Fruit fly (Drosophila melanogaster) whole organism, embryonic: Measurements from ENCODE around the gene Rbfox1.

Experiments used
- Ada2b ChIP-seq: fragments of 200-800 bp; sonication (Bioruptor generic); IDR thresholded peaks from 2 replicates; pipeline ENCODE4 v1.3.6; 2022; ENCODE audit warnings: missing biosample characterization, missing genetic modification characterization
- Aef1 ChIP-seq: fragments of 200-800 bp; sonication (Bioruptor generic); IDR thresholded peaks from 3 replicates; pipeline ENCODE4 v1.3.6; 2022; ENCODE audit warnings: missing biosample characterization, missing genetic modification characterization
- Atf6 ChIP-seq: fragments of 200-800 bp; sonication (Bioruptor generic); IDR thresholded peaks from 2 replicates; pipeline ENCODE4 v1.3.6; 2022; ENCODE audit warnings: missing biosample characterization, missing genetic modification characterization
- CG10147 ChIP-seq: fragments of 200-800 bp; sonication (Bioruptor generic); optimal IDR thresholded peaks from 2 replicates; lab custom pipeline; 2019; ENCODE audit warnings: missing biosample characterization, mild to moderate bottlenecking, missing genetic modification characterization, moderate library complexity
- CG11695 ChIP-seq: fragments of 200-800 bp; sonication (Bioruptor generic); IDR thresholded peaks from 3 replicates; pipeline ENCODE4 v1.3.6; 2022; ENCODE audit warnings: missing biosample characterization, missing genetic modification characterization
- CG11696 ChIP-seq: fragments of 200-800 bp; sonication (Bioruptor generic); IDR thresholded peaks from 2 replicates; pipeline ENCODE4 v1.3.6; 2022; ENCODE audit warnings: missing biosample characterization, missing genetic modification characterization
- CG14014 ChIP-seq: fragments of 200-800 bp; sonication (Bioruptor generic); IDR thresholded peaks from 2 replicates; pipeline ENCODE4 v1.3.6; 2022; ENCODE audit warnings: missing biosample characterization, missing genetic modification characterization
- CG15269 ChIP-seq: fragments of 200-800 bp; sonication (Bioruptor generic); optimal IDR thresholded peaks from 2 replicates; lab custom pipeline; 2018; ENCODE audit warnings: missing biosample characterization, mild to moderate bottlenecking, missing genetic modification characterization, moderate library complexity
- CG1529 ChIP-seq: fragments of 200-800 bp; sonication (Bioruptor generic); optimal IDR thresholded peaks from 3 replicates; lab custom pipeline; 2018; ENCODE audit warnings: missing biosample characterization, missing genetic modification characterization
- CG15514 ChIP-seq: fragments of 200-800 bp; sonication (Bioruptor generic); optimal IDR thresholded peaks from 3 replicates; lab custom pipeline; 2017; ENCODE audit warnings: missing biosample characterization, missing genetic modification characterization, mild to moderate bottlenecking, moderate library complexity, missing genetic modification reagents
- CG17359 ChIP-seq: fragments of 200-800 bp; sonication (Bioruptor generic); optimal IDR thresholded peaks from 3 replicates; lab custom pipeline; 2018; ENCODE audit warnings: missing biosample characterization, mild to moderate bottlenecking, missing genetic modification characterization, moderate library complexity
- CG2678 ChIP-seq: fragments of 200-800 bp; sonication (Bioruptor generic); optimal IDR thresholded peaks from 3 replicates; lab custom pipeline; 2019; ENCODE audit warnings: missing biosample characterization, mild to moderate bottlenecking, missing genetic modification characterization, moderate library complexity
- CG30403 ChIP-seq: fragments of 200-800 bp; sonication (Bioruptor generic); optimal IDR thresholded peaks from 3 replicates; lab custom pipeline; 2016; ENCODE audit warnings: missing biosample characterization, missing genetic modification characterization
- CG3163 ChIP-seq: fragments of 200-800 bp; sonication (Bioruptor generic); optimal IDR thresholded peaks from 3 replicates; lab custom pipeline; 2016; ENCODE audit warnings: missing biosample characterization, missing genetic modification characterization
- CG32532 ChIP-seq: fragments of 200-800 bp; sonication (Bioruptor generic); IDR thresholded peaks from 2 replicates; pipeline ENCODE4 v1.3.6; 2022; ENCODE audit warnings: missing biosample characterization, missing genetic modification characterization
- CG4282 ChIP-seq: fragments of 200-800 bp; sonication (Bioruptor generic); optimal IDR thresholded peaks from 2 replicates; lab custom pipeline; 2016; ENCODE audit warnings: missing biosample characterization, missing genetic modification characterization
- CG7839 ChIP-seq: fragments of 200-800 bp; sonication (Bioruptor generic); optimal IDR thresholded peaks from 3 replicates; lab custom pipeline; 2018; ENCODE audit warnings: missing biosample characterization, mild to moderate bottlenecking, missing genetic modification characterization, moderate library complexity
- CG8944 ChIP-seq: fragments of 200-800 bp; sonication (Bioruptor generic); optimal IDR thresholded peaks from 3 replicates; lab custom pipeline; 2016; ENCODE audit warnings: missing biosample characterization, missing genetic modification characterization
- CG9932 ChIP-seq: fragments of 200-800 bp; sonication (Bioruptor generic); IDR thresholded peaks from 2 replicates; pipeline ENCODE4 v1.3.6; 2022; ENCODE audit warnings: missing biosample characterization, missing genetic modification characterization
- Deaf1 ChIP-seq: fragments of 200-800 bp; optimal IDR thresholded peaks from 3 replicates; lab custom pipeline; 2019; ENCODE audit warnings: missing biosample characterization, mild to moderate bottlenecking, missing genetic modification characterization, moderate library complexity
- Dp ChIP-seq: fragments of 200-800 bp; sonication (Bioruptor generic); optimal IDR thresholded peaks from 2 replicates; lab custom pipeline; 2018; ENCODE audit warnings: missing biosample characterization, mild to moderate bottlenecking, missing genetic modification characterization, moderate library complexity
- H15 ChIP-seq: fragments of 200-800 bp; sonication (Bioruptor generic); IDR thresholded peaks from 3 replicates; pipeline ENCODE4 v1.3.6; 2022; ENCODE audit warnings: missing biosample characterization, missing genetic modification characterization
- HLH54F ChIP-seq: fragments of 200-800 bp; sonication (Bioruptor generic); optimal IDR thresholded peaks from 3 replicates; lab custom pipeline; 2016; ENCODE audit warnings: missing biosample characterization, missing genetic modification characterization
- Jarid2 ChIP-seq: fragments of 200-800 bp; sonication (Bioruptor generic); optimal IDR thresholded peaks from 3 replicates; lab custom pipeline; 2017; ENCODE audit warnings: mild to moderate bottlenecking, missing biosample characterization, missing genetic modification reagents, missing genetic modification characterization
- Mad ChIP-seq: fragments of 200-800 bp; sonication (Bioruptor generic); optimal IDR thresholded peaks from 2 replicates; lab custom pipeline; 2016; ENCODE audit warnings: missing biosample characterization, missing genetic modification characterization
- Myb ChIP-seq: fragments of 200-800 bp; sonication (Bioruptor generic); optimal IDR thresholded peaks from 2 replicates; lab custom pipeline; 2016; ENCODE audit warnings: missing biosample characterization, missing genetic modification characterization
- NfI ChIP-seq: fragments of 200-800 bp; sonication (Bioruptor generic); optimal IDR thresholded peaks from 3 replicates; lab custom pipeline; 2018; ENCODE audit warnings: missing biosample characterization, mild to moderate bottlenecking, missing genetic modification characterization, moderate library complexity
- Pdp1 ChIP-seq, 2 experiments: fragments of 200-800 bp; sonication (Bioruptor generic); optimal IDR thresholded peaks; 3 replicates each; lab custom pipeline; 2016; ENCODE audit warnings: missing biosample characterization in 2 of 2, missing genetic modification characterization in 2 of 2, mild to moderate bottlenecking in 1 of 2, moderate library complexity in 1 of 2
- Rfx ChIP-seq: fragments of 200-800 bp; sonication (Bioruptor generic); IDR thresholded peaks from 2 replicates; pipeline ENCODE4 v1.3.6; 2022; ENCODE audit warnings: missing biosample characterization, missing genetic modification characterization
- Rx ChIP-seq: fragments of 200-800 bp; sonication (Bioruptor generic); IDR thresholded peaks from 2 replicates; pipeline ENCODE4 v1.3.6; 2022; ENCODE audit warnings: missing biosample characterization, missing genetic modification characterization
- abd-A ChIP-seq: fragments of 200-800 bp; sonication (Bioruptor generic); optimal IDR thresholded peaks from 3 replicates; lab custom pipeline; 2019; ENCODE audit warnings: missing biosample characterization, mild to moderate bottlenecking, missing genetic modification characterization, moderate library complexity
- ac ChIP-seq: fragments of 200-800 bp; sonication (Bioruptor generic); optimal IDR thresholded peaks from 3 replicates; lab custom pipeline; 2017; ENCODE audit warnings: missing biosample characterization, mild to moderate bottlenecking, missing genetic modification characterization
- amos ChIP-seq: fragments of 200-800 bp; sonication (Bioruptor generic); IDR thresholded peaks from 2 replicates; pipeline ENCODE4 v1.3.6; 2022; ENCODE audit warnings: missing biosample characterization, missing genetic modification characterization; ENCODE audit not compliant: partially characterized antibody
- chinmo ChIP-seq: fragments of 200-800 bp; sonication (Bioruptor generic); IDR thresholded peaks from 4 replicates; pipeline ENCODE4 v1.3.6; 2022; ENCODE audit warnings: missing biosample characterization, missing genetic modification characterization; ENCODE audit not compliant: partially characterized antibody
- cwo ChIP-seq: fragments of 200-800 bp; sonication (Bioruptor generic); optimal IDR thresholded peaks from 3 replicates; lab custom pipeline; 2017; ENCODE audit warnings: missing biosample characterization, missing genetic modification characterization, mild to moderate bottlenecking, moderate library complexity, missing genetic modification reagents
- esg ChIP-seq: fragments of 200-800 bp; sonication (Bioruptor generic); conservative IDR thresholded peaks from 2 replicates; pipeline ENCODE4 v1.3.6; 2022; ENCODE audit warnings: missing biosample characterization, missing genetic modification characterization
- fd3F ChIP-seq: fragments of 200-800 bp; sonication (Bioruptor generic); optimal IDR thresholded peaks from 2 replicates; lab custom pipeline; 2018; ENCODE audit warnings: missing biosample characterization, mild to moderate bottlenecking, missing genetic modification characterization, moderate library complexity
- ham ChIP-seq: fragments of 200-800 bp; sonication (Bioruptor generic); IDR thresholded peaks from 2 replicates; pipeline ENCODE4 v1.3.6; 2022; ENCODE audit warnings: missing biosample characterization, missing genetic modification characterization
- hkb ChIP-seq, 2 experiments: fragments of 200-800 bp in 1 of 2; fragments of >200 bp in 1 of 2; sonication (Bioruptor generic) in 1 of 2; IDR thresholded peaks in 1 of 2; optimal IDR thresholded peaks in 1 of 2; 2 replicates each; pipeline versions ENCODE4 v1.3.6 to Lab custom; 2017 to 2022; ENCODE audit warnings: missing biosample characterization in 1 of 2, missing genetic modification characterization in 1 of 2
- otp ChIP-seq: fragments of 200-800 bp; sonication (Bioruptor generic); IDR thresholded peaks from 3 replicates; pipeline ENCODE4, ENCODE4 v1.3.6; 2022; ENCODE audit warnings: missing biosample characterization, missing genetic modification characterization
- ranshi ChIP-seq: fragments of 200-800 bp; sonication (Bioruptor generic); IDR thresholded peaks from 2 replicates; pipeline ENCODE4 v1.3.6; 2022; ENCODE audit warnings: missing biosample characterization, missing genetic modification characterization
- salm ChIP-seq: fragments of 200-800 bp; sonication (Bioruptor generic); optimal IDR thresholded peaks from 2 replicates; lab custom pipeline; 2018; ENCODE audit warnings: missing biosample characterization, mild to moderate bottlenecking, missing genetic modification characterization
- sd ChIP-seq: fragments of 200-800 bp; sonication (Bioruptor generic); optimal IDR thresholded peaks from 3 replicates; lab custom pipeline; 2018; ENCODE audit warnings: missing biosample characterization, mild to moderate bottlenecking, missing genetic modification characterization, moderate library complexity
- sens ChIP-seq: fragments of 200-800 bp; sonication (Bioruptor generic); peaks from one replicate; lab custom pipeline; 2016; ENCODE audit warnings: missing biosample characterization, missing genetic modification characterization
- tll ChIP-seq, 2 experiments: fragments of 200-800 bp in 1 of 2; fragments of >200 bp in 1 of 2; sonication (Bioruptor generic) in 1 of 2; optimal IDR thresholded peaks; 2 replicates each; lab custom pipeline; 2017 to 2019; ENCODE audit warnings: missing biosample characterization in 2 of 2, missing genetic modification characterization in 2 of 2, mild to moderate bottlenecking in 1 of 2, moderate library complexity in 1 of 2
- yki ChIP-seq: fragments of >200 bp; optimal IDR thresholded peaks from 3 replicates; lab custom pipeline; 2018
- zfh1 ChIP-seq: fragments of 200-800 bp; sonication (Bioruptor generic); IDR thresholded peaks from 3 replicates; pipeline ENCODE4 v1.3.6; 2022; ENCODE audit warnings: missing biosample characterization, missing genetic modification characterization

Gene Rbfox1

DNA sequence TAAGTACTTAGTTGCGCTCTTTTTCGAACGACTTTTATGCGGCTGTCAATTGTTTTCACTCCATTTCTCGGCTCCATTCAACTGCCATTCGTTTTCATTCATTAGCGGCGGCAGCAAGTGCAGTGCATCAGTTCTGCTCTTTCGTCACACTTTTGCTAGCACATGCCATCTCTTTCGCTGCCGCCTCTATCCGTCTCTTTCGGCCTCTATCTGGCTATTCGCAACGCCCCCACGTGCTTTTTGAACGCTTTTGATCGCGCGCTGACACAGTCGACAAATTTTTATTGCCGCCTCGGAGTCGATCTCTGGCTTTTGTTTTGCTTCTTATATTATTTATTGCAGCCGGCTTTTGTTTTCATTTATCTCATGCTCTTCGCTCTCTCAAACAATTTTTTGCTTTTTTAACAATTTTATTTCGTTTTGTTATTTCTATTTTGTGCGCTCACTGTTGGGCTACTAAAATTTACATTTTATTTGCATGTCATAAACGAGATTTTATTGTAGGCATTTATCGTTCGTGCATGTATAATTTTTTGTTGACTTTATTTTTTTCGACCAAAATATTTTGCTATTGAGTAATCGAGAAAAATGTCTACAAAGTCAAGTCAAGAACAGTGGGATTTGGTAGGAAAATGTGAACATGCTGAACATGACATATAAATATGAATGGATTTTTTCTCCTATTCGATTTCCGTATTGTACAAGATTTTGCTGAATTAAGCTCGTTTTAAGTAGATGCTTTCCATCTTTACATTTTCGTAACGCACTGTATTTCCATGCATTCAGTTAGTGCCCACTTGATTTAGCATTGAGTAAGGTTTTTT, 41.4 kb downstream of the Rbfox1 start (continued):
- TF ChIP-seq CG10147 = peak; percentile 7
- 0 out of 2 replicates have a peak, but pooled peaks have one; percentile 3 for TF ChIP-seq amos (GFP tag; lab: Robert Waterston, UW)
- no peak for TF ChIP-seq yki (lab: Kevin White, UChicago)
- peak; percentile 45 for TF ChIP-seq fd3F (GFP tag; lab: Kevin White, UChicago)
- TF ChIP-seq Atf6 (GFP tag; lab: Robert Waterston, UW) = peak; percentile 51; the same call in 1 of the 2 replicates
- peak; percentile 88 for TF ChIP-seq sd
- TF ChIP-seq abd-A (tag; lab: Kevin White, UChicago) = peak; percentile 60
- no peak for TF ChIP-seq ranshi (GFP tag; lab: Robert Waterston, UW)
- peak; percentile 68 for TF ChIP-seq Ada2b (GFP tag; lab: Robert Waterston, UW)
- peak; percentile 43; the same call in 1 of the 2 replicates for TF ChIP-seq esg (GFP tag; lab: Robert Waterston, UW)
- no peak for TF ChIP-seq CG3163 (GFP tag; lab: Kevin White, UChicago)
- TF ChIP-seq CG14014 (GFP tag; lab: Robert Waterston, UW) = peak; percentile 24; the same call in 1 of the 2 replicates
- TF ChIP-seq HLH54F (GFP tag; lab: Kevin White, UChicago) = no peak
- TF ChIP-seq Rfx = peak; percentile 70; the same call in 1 of the 2 replicates
- no peak for TF ChIP-seq Jarid2 (GFP tag; lab: Kevin White, UChicago)
- TF ChIP-seq CG4282 (GFP tag; lab: Kevin White, UChicago) = no peak
- TF ChIP-seq Pdp1 (GFP tag; optimal IDR thresholded peaks at IDR 0.05; lab: Kevin White, UChicago) = peak in 1 of 2 experiments; percentile 52
- TF ChIP-seq Aef1 (GFP tag; lab: Robert Waterston, UW) = 0 out of 3 replicates have a peak, but pooled peaks have one; percentile 17
- TF ChIP-seq CG15269 (tag; lab: Kevin White, UChicago) = peak; percentile 61
- TF ChIP-seq CG9932 (GFP tag; lab: Robert Waterston, UW) = peak; percentile 41; the same call in 1 of the 2 replicates
- TF ChIP-seq salm (tag; lab: Kevin White, UChicago) = peak; percentile 1
- TF ChIP-seq Deaf1 (tag; lab: Kevin White, UChicago) = no peak
- TF ChIP-seq cwo (GFP tag; lab: Kevin White, UChicago) = peak; percentile 43
- no peak for TF ChIP-seq Dp (GFP tag; lab: Kevin White, UChicago)
- TF ChIP-seq CG11696 (GFP tag; lab: Robert Waterston, UW) = 0 out of 2 replicates have a peak, but pooled peaks have one; percentile 20
- no peak for TF ChIP-seq Mad (GFP tag; lab: Kevin White, UChicago)
- TF ChIP-seq CG7839 = peak; percentile 26
- TF ChIP-seq sens (GFP tag; lab: Kevin White, UChicago) = peak; percentile 83
- no peak for TF ChIP-seq CG8944 (GFP tag; lab: Kevin White, UChicago)
- TF ChIP-seq tll (GFP tag; optimal IDR thresholded peaks at IDR 0.05; lab: Kevin White, UChicago) = no peak
- TF ChIP-seq Rx (GFP tag; lab: Robert Waterston, UW) = no peak
- no peak for TF ChIP-seq Myb
- TF ChIP-seq otp (GFP tag; lab: Robert Waterston, UW) = 0 out of 3 replicates have a peak, but pooled peaks have one; percentile 6
- TF ChIP-seq H15 (GFP tag; lab: Robert Waterston, UW) = peak; percentile 48; the same call in 1 of the 3 replicates
- TF ChIP-seq zfh1 (GFP tag; lab: Robert Waterston, UW) = 0 out of 3 replicates have a peak, but pooled peaks have one; percentile 31
- no peak for TF ChIP-seq ac
- TF ChIP-seq CG1529 (GFP tag; lab: Kevin White, UChicago) = no peak
- TF ChIP-seq CG15514 (GFP tag; lab: Kevin White, UChicago) = no peak
- peak; percentile 15 for TF ChIP-seq CG17359 (tag; lab: Kevin White, UChicago)
- peak; percentile 25 for TF ChIP-seq NfI (GFP tag; lab: Kevin White, UChicago)
- no peak for TF ChIP-seq ham
- TF ChIP-seq chinmo (GFP tag; lab: Robert Waterston, UW) = peak; percentile 79; the same call in 2 of the 4 replicates
- TF ChIP-seq CG2678 (tag; lab: Kevin White, UChicago) = peak; percentile 38
- TF ChIP-seq CG30403 (GFP tag; lab: Kevin White, UChicago) = peak; percentile 16
- peak; percentile 44 for TF ChIP-seq CG32532 (GFP tag; lab: Robert Waterston, UW)
- peak; percentile 68; the same call in 1 of the 3 replicates for TF ChIP-seq CG11695 (GFP tag; lab: Robert Waterston, UW)
- no peak for TF ChIP-seq hkb (optimal IDR thresholded peaks at IDR 0.05; lab: Kevin White, UChicago)
- TF ChIP-seq hkb (GFP tag; IDR thresholded peaks at IDR 0.05; lab: Robert Waterston, UW) = peak; percentile 33; the same call in 1 of the 2 replicates
